Worm (Caenorhabditis elegans) whole organism, L3 larva: ENCODE results near the gene M05D6.3.

ENCODE experiments used
- R02D3.7 ChIP-seq: fragments of 150-350 bp; optimal IDR thresholded peaks from 2 replicates; lab custom pipeline; 2014; ENCODE audit warnings: missing biosample characterization, missing genetic modification characterization
- ZK546.5 ChIP-seq: sonication (generic microtip); optimal IDR thresholded peaks from 2 replicates; lab custom pipeline; 2017; ENCODE audit warnings: missing biosample characterization, missing genetic modification characterization
- aly-2 ChIP-seq: fragments of 150-350 bp; optimal IDR thresholded peaks from 2 replicates; lab custom pipeline; 2014; ENCODE audit warnings: missing biosample characterization, missing genetic modification characterization
- ama-1 ChIP-seq: fragments of 150-350 bp; optimal IDR thresholded peaks from 2 replicates; lab custom pipeline; 2018
- ceh-16 ChIP-seq: sonication (generic microtip); optimal IDR thresholded peaks from 2 replicates; lab custom pipeline; 2017; ENCODE audit warnings: missing biosample characterization, missing genetic modification characterization
- ceh-28 ChIP-seq: fragments of 150-350 bp; optimal IDR thresholded peaks from 2 replicates; lab custom pipeline; 2014; ENCODE audit warnings: missing biosample characterization, missing genetic modification reagents, missing genetic modification characterization
- ceh-82 ChIP-seq: fragments of 150-350 bp; optimal IDR thresholded peaks from 2 replicates; lab custom pipeline; 2014; ENCODE audit warnings: missing biosample characterization, missing genetic modification characterization
- ceh-9 ChIP-seq: sonication (generic microtip); optimal IDR thresholded peaks from 2 replicates; lab custom pipeline; 2018; ENCODE audit warnings: missing biosample characterization, missing genetic modification characterization
- daf-12 ChIP-seq: fragments of 150-350 bp; optimal IDR thresholded peaks from 2 replicates; lab custom pipeline; 2014; ENCODE audit warnings: missing biosample characterization, missing genetic modification reagents, missing genetic modification characterization
- egl-27 ChIP-seq: sonication (generic microtip); optimal IDR thresholded peaks from 4 replicates; lab custom pipeline; 2017; ENCODE audit warnings: missing biosample characterization, missing genetic modification reagents, missing genetic modification characterization
- elt-2 ChIP-seq: sonication (generic microtip); optimal IDR thresholded peaks from 2 replicates; lab custom pipeline; 2016; ENCODE audit warnings: missing genetic modification reagents, mild to moderate bottlenecking, missing genetic modification characterization, missing compliant biosample characterization
- elt-3 ChIP-seq, 3 experiments: fragments of 150-350 bp in 1 of 3; sonication (generic microtip) in 2 of 3; optimal IDR thresholded peaks; 2 replicates in 2 of 3; 4 replicates in 1 of 3; lab custom pipeline; 2014 to 2017; ENCODE audit warnings: missing biosample characterization in 3 of 3, missing genetic modification characterization in 3 of 3
- eor-1 ChIP-seq, 2 experiments: fragments of 150-350 bp; optimal IDR thresholded peaks; 2 replicates each; lab custom pipeline; 2014 to 2018; ENCODE audit warnings: missing biosample characterization in 2 of 2, missing genetic modification characterization in 2 of 2
- fkh-10 ChIP-seq: sonication (generic microtip); optimal IDR thresholded peaks from 2 replicates; lab custom pipeline; 2017; ENCODE audit warnings: missing biosample characterization, missing genetic modification reagents, missing genetic modification characterization
- fkh-2 ChIP-seq: fragments of 150-350 bp; optimal IDR thresholded peaks from 2 replicates; lab custom pipeline; 2014; ENCODE audit warnings: missing biosample characterization, missing genetic modification reagents, missing genetic modification characterization
- fos-1 ChIP-seq: fragments of 150-350 bp; optimal IDR thresholded peaks from 2 replicates; lab custom pipeline; 2014; ENCODE audit warnings: missing biosample characterization, missing genetic modification characterization
- jun-1 ChIP-seq: fragments of 150-350 bp; optimal IDR thresholded peaks from 2 replicates; lab custom pipeline; 2014; ENCODE audit warnings: missing biosample characterization, missing genetic modification reagents, missing genetic modification characterization
- lin-15B ChIP-seq: fragments of 150-350 bp; optimal IDR thresholded peaks from 2 replicates; lab custom pipeline; 2014; ENCODE audit warnings: missing biosample characterization, missing genetic modification characterization
- lin-39 ChIP-seq: fragments of 150-350 bp; optimal IDR thresholded peaks from 2 replicates; lab custom pipeline; 2018; ENCODE audit warnings: missing biosample characterization, missing genetic modification reagents, missing genetic modification characterization
- lsy-12 ChIP-seq: sonication (generic microtip); optimal IDR thresholded peaks from 2 replicates; lab custom pipeline; 2016; ENCODE audit warnings: mild to moderate bottlenecking, missing genetic modification characterization, missing compliant biosample characterization
- mdl-1 ChIP-seq: fragments of 150-350 bp; optimal IDR thresholded peaks from 2 replicates; lab custom pipeline; 2014; ENCODE audit warnings: missing biosample characterization, missing genetic modification characterization
- mml-1 ChIP-seq: fragments of 150-350 bp; sonication (generic microtip); optimal IDR thresholded peaks from 3 replicates; lab custom pipeline; 2014; ENCODE audit warnings: missing biosample characterization, missing genetic modification characterization
- nfya-1 ChIP-seq: sonication (generic microtip); optimal IDR thresholded peaks from 2 replicates; lab custom pipeline; 2017; ENCODE audit warnings: missing genetic modification characterization, mild to moderate bottlenecking, missing compliant biosample characterization, antibody characterized with exemption, moderate library complexity; ENCODE audit not compliant: insufficient read depth
- nhr-12 ChIP-seq: fragments of 150-350 bp; optimal IDR thresholded peaks from 2 replicates; lab custom pipeline; 2014; ENCODE audit warnings: missing biosample characterization, missing genetic modification characterization
- nhr-23 ChIP-seq: fragments of 150-350 bp; optimal IDR thresholded peaks from 2 replicates; lab custom pipeline; 2014; ENCODE audit warnings: missing biosample characterization, missing genetic modification reagents, missing genetic modification characterization
- nhr-237 ChIP-seq: fragments of 150-350 bp; optimal IDR thresholded peaks from 2 replicates; lab custom pipeline; 2014; ENCODE audit warnings: missing biosample characterization, missing genetic modification characterization
- nhr-25 ChIP-seq: sonication (generic microtip); optimal IDR thresholded peaks from 2 replicates; lab custom pipeline; 2017; ENCODE audit warnings: missing biosample characterization, missing genetic modification characterization
- nhr-28 ChIP-seq: fragments of 150-350 bp; optimal IDR thresholded peaks from 2 replicates; lab custom pipeline; 2014; ENCODE audit warnings: missing biosample characterization, missing genetic modification characterization
- nhr-43 ChIP-seq: sonication (generic microtip); optimal IDR thresholded peaks from 2 replicates; lab custom pipeline; 2016; ENCODE audit warnings: mild to moderate bottlenecking, missing genetic modification characterization, missing compliant biosample characterization; ENCODE audit not compliant: poor library complexity, severe bottlenecking
- nhr-67 ChIP-seq: fragments of 150-350 bp; optimal IDR thresholded peaks from 2 replicates; lab custom pipeline; 2014; ENCODE audit warnings: missing biosample characterization, missing genetic modification characterization
- nhr-76 ChIP-seq: fragments of 150-350 bp; sonication (generic microtip); optimal IDR thresholded peaks from 5 replicates; lab custom pipeline; 2014; ENCODE audit warnings: missing biosample characterization, missing genetic modification characterization
- nhr-77 ChIP-seq: fragments of 150-350 bp; optimal IDR thresholded peaks from 2 replicates; lab custom pipeline; 2014; ENCODE audit warnings: missing biosample characterization, missing genetic modification characterization
- pha-4 ChIP-seq: fragments of 150-350 bp; optimal IDR thresholded peaks from 2 replicates; lab custom pipeline; 2014; ENCODE audit warnings: missing biosample characterization, missing genetic modification reagents, missing genetic modification characterization
- pqm-1 ChIP-seq: fragments of 150-350 bp; optimal IDR thresholded peaks from 2 replicates; lab custom pipeline; 2017; ENCODE audit warnings: missing biosample characterization, missing genetic modification characterization, inconsistent platforms
- skn-1 ChIP-seq: fragments of 150-350 bp; optimal IDR thresholded peaks from 2 replicates; lab custom pipeline; 2014; ENCODE audit warnings: missing biosample characterization, missing genetic modification characterization
- snpc-4 ChIP-seq: fragments of 150-350 bp; optimal IDR thresholded peaks from 2 replicates; lab custom pipeline; 2014; ENCODE audit warnings: missing biosample characterization, missing genetic modification characterization
- tbx-2 ChIP-seq: sonication (generic microtip); optimal IDR thresholded peaks from 2 replicates; lab custom pipeline; 2016; ENCODE audit warnings: mild to moderate bottlenecking, missing genetic modification characterization, missing compliant biosample characterization
- unc-39 ChIP-seq: sonication (generic microtip); optimal IDR thresholded peaks from 4 replicates; lab custom pipeline; 2017; ENCODE audit warnings: missing biosample characterization, missing genetic modification characterization
- unc-62 ChIP-seq: fragments of 150-350 bp; sonication (generic microtip); optimal IDR thresholded peaks from 4 replicates; lab custom pipeline; 2014; ENCODE audit warnings: missing biosample characterization, missing genetic modification reagents, missing genetic modification characterization
- zag-1 ChIP-seq: fragments of 150-350 bp; optimal IDR thresholded peaks from 2 replicates; lab custom pipeline; 2014; ENCODE audit warnings: missing biosample characterization, missing genetic modification characterization
- ztf-11 ChIP-seq: fragments of 150-350 bp; optimal IDR thresholded peaks from 2 replicates; lab custom pipeline; 2014; ENCODE audit warnings: missing biosample characterization, missing genetic modification characterization

M05D6.3 gene

ce11 chrII:8514729-8515128 is 39.2 kb downstream of the M05D6.3 start, which contains the start of gene ctg-2 (continued):
- TF ChIP-seq tbx-2 (no peak), unc-39 (no peak), nhr-76 (tag; lab: Kevin White, UChicago) (no peak)

ce11 chrII:8515521-8515920 is 39.9 kb downstream of the M05D6.3 start:
- TF ChIP-seq snpc-4 (no peak), zag-1 (tag; lab: Kevin White, UChicago) (no peak), mdl-1 (tag; lab: Kevin White, UChicago) (no peak), mml-1 (no peak), R02D3.7 (tag; lab: Kevin White, UChicago) (no peak), aly-2 (no peak), pqm-1 (tag; lab: Kevin White, UChicago) (peak; percentile 20), ceh-28 (tag; lab: Kevin White, UChicago) (no peak), pha-4 (tag; lab: Kevin White, UChicago) (peak; percentile 35), elt-2 (tag; lab: Kevin White, UChicago) (peak; percentile 79), nhr-28 (tag; lab: Kevin White, UChicago) (no peak), elt-3 (tag; optimal IDR thresholded peaks at IDR 0.05; lab: Kevin White, UChicago) (no peak), eor-1 (tag; optimal IDR thresholded peaks at IDR 0.05; lab: Kevin White, UChicago) (no peak), lin-39 (no peak), nhr-67 (tag; lab: Kevin White, UChicago) (no peak), skn-1 (tag; lab: Kevin White, UChicago) (no peak), ZK546.5 (tag; lab: Kevin White, UChicago) (no peak), nhr-77 (tag; lab: Kevin White, UChicago) (no peak), unc-62 (GFP tag; lab: Kevin White, UChicago) (no peak), lsy-12 (tag; lab: Kevin White, UChicago) (no peak), jun-1 (tag; lab: Kevin White, UChicago) (peak; percentile 51), nhr-43 (no peak), ama-1 (lab: Kevin White, UChicago) (no peak), ztf-11 (tag; lab: Kevin White, UChicago) (no peak), fkh-2 (no peak)

ce11 chrII:8516783-8517182 is 41.2 kb downstream of the M05D6.3 start, which contains the start of gene rnh-2:
Gene rnh-2 (plus strand): TSS chrII:8517150.
- TF ChIP-seq elt-3 (tag; optimal IDR thresholded peaks at IDR 0.05; lab: Kevin White, UChicago) = no peak
- peak; percentile 85 for TF ChIP-seq lin-15B
- TF ChIP-seq mml-1 = no peak
- peak; percentile 60 for TF ChIP-seq nfya-1
- peak; percentile 83 for TF ChIP-seq nhr-23
- peak; percentile 46 for TF ChIP-seq R02D3.7 (tag; lab: Kevin White, UChicago)
- peak; percentile 58 for TF ChIP-seq nhr-43
- TF ChIP-seq nhr-76 (tag; lab: Kevin White, UChicago) = peak; percentile 28
- TF ChIP-seq fos-1 = no peak
- peak; percentile 52 for TF ChIP-seq nhr-25
- TF ChIP-seq lsy-12 (tag; lab: Kevin White, UChicago) = peak; percentile 14
- peak; percentile 73 for TF ChIP-seq snpc-4
- TF ChIP-seq pha-4 (tag; lab: Kevin White, UChicago) = peak; percentile 92
- TF ChIP-seq elt-2 (tag; lab: Kevin White, UChicago) = peak; percentile 42
- TF ChIP-seq lin-39 = no peak

ce11 chrII:8518210-8518609 is 42.6 kb downstream of the M05D6.3 start, which contains the start of gene T13H5.8:
Gene T13H5.8 (plus strand): TSS chrII:8518510.
- no peak for TF ChIP-seq tbx-2
- TF ChIP-seq fkh-10 = no peak
- no peak for TF ChIP-seq nhr-12 (tag; lab: Kevin White, UChicago)
- TF ChIP-seq fkh-2 = no peak
- no peak for TF ChIP-seq lin-39
- no peak for TF ChIP-seq unc-39
- TF ChIP-seq daf-12 (tag; lab: Kevin White, UChicago) = no peak
- no peak for TF ChIP-seq R02D3.7 (tag; lab: Kevin White, UChicago)
- no peak for TF ChIP-seq nhr-25
- TF ChIP-seq egl-27 = no peak
- no peak for TF ChIP-seq nhr-237 (tag; lab: Kevin White, UChicago)
- no peak for TF ChIP-seq lsy-12 (tag; lab: Kevin White, UChicago)
- TF ChIP-seq ceh-16 (tag; lab: Kevin White, UChicago) = no peak
- no peak for TF ChIP-seq nhr-76 (tag; lab: Kevin White, UChicago)
- no peak for TF ChIP-seq aly-2
- TF ChIP-seq jun-1 (tag; lab: Kevin White, UChicago) = no peak
- TF ChIP-seq ceh-9 (tag; lab: Kevin White, UChicago) = no peak
- TF ChIP-seq ceh-82 = no peak
